Fruit fly (Drosophila melanogaster) whole organism, larva: ENCODE measurements around the gene Eo.

Source experiments
- noc ChIP-seq: fragments of 200-800 bp; sonication (Bioruptor generic); optimal IDR thresholded peaks from 3 replicates; lab custom pipeline; 2019; ENCODE audit warnings: missing biosample characterization, mild to moderate bottlenecking, missing genetic modification characterization, moderate library complexity

Eo gene

dm6 chrX:14882536-14883118, 36.0 kb downstream of the Eo start, which contains the start of the genes CG45064 and CG45065:
TSS of gene CG45064 (minus strand) at chrX:14882586.
TSS of gene CG45065 (minus strand) at chrX:14882586.
- TF ChIP-seq noc (tag; lab: Kevin White, UChicago), result peak; percentile 89

DNA sequence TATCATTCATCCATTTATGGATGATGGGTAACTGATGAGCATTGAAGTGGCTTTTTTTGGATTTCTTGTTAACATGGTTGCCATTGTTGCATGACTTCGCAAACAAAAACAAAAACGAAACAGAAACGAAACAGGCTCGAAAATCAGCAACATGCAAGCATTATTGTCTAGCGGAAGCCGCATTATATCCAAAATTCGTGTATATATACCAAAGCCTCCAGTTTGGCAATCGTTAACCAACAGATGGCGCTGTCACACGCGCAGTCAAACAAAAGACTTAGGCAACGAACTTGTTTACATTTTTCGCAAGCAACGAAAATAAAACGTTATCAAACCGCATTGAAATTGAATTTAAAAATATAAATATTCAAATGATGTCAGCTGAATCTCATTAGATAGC, 39.7 kb downstream of the Eo start:
- no peak for TF ChIP-seq noc (tag; lab: Kevin White, UChicago)

- no peak for TF ChIP-seq noc (tag; lab: Kevin White, UChicago)
Measured at dm6 chrX:14871028-14871427, 47.6 kb downstream of the Eo start, which contains the start of gene CG9518. TSS of gene CG9518 (minus strand) at chrX:14871181.

DNA sequence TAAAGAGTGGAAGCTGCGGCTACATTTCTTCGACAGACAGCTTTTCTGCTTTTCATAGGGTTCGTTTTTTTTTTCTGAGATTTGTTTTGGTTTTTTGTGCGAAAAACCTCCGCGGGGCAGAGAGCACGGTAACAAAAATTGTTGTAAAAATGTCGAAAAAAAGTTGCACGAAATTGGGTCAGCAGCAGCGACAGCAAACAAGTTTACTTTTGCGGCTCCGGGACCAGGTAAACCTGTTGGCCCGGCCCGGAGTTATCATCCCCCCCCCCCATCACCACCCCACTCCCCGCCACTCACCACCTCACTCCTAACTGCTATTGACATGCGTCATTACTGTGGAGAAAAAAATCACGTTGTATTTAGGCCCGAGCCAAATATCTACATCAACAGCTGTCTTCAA, 50.2 kb downstream of the Eo start:
- TF ChIP-seq noc (tag; lab: Kevin White, UChicago), result no peak

- TF ChIP-seq noc (tag; lab: Kevin White, UChicago), result no peak
Measured at dm6 chrX:14866911-14867310, 51.7 kb downstream of the Eo start.
